Fruit fly (Drosophila melanogaster) whole organism, prepupa: ENCODE results near the gene CG12679.

Experiments
- CG31627 ChIP-seq: fragments of 200-800 bp; sonication (Bioruptor generic); optimal IDR thresholded peaks from 3 replicates; lab custom pipeline; 2016; ENCODE audit warnings: missing biosample characterization, missing genetic modification characterization
- CG6808 ChIP-seq: fragments of 200-800 bp; sonication (Bioruptor generic); optimal IDR thresholded peaks from 3 replicates; lab custom pipeline; 2017; ENCODE audit warnings: missing biosample characterization, missing genetic modification characterization, mild to moderate bottlenecking, moderate library complexity, missing genetic modification reagents
- CG8319 ChIP-seq: fragments of 200-800 bp; sonication (Bioruptor generic); optimal IDR thresholded peaks from 3 replicates; lab custom pipeline; 2016; ENCODE audit warnings: missing biosample characterization, missing genetic modification characterization
- Eip93F ChIP-seq: fragments of 200-800 bp; sonication (Bioruptor generic); optimal IDR thresholded peaks from 2 replicates; lab custom pipeline; 2016; ENCODE audit warnings: missing biosample characterization, mild to moderate bottlenecking, missing genetic modification characterization
- Smox ChIP-seq: fragments of 200-800 bp; sonication (Bioruptor generic); optimal IDR thresholded peaks from 3 replicates; lab custom pipeline; 2016; ENCODE audit warnings: missing biosample characterization, missing genetic modification characterization
- dac ChIP-seq: fragments of 200-800 bp; sonication (Bioruptor generic); optimal IDR thresholded peaks from 2 replicates; lab custom pipeline; 2017; ENCODE audit warnings: missing biosample characterization, mild to moderate bottlenecking, missing genetic modification characterization
- esn ChIP-seq: fragments of 200-800 bp; sonication (Bioruptor generic); optimal IDR thresholded peaks from 2 replicates; lab custom pipeline; 2016; ENCODE audit warnings: missing biosample characterization, mild to moderate bottlenecking, missing genetic modification characterization, moderate library complexity
- pdm3 ChIP-seq: fragments of 200-800 bp; sonication (Bioruptor generic); optimal IDR thresholded peaks from 3 replicates; lab custom pipeline; 2016; ENCODE audit warnings: missing biosample characterization, missing genetic modification characterization

Gene CG12679

dm6 chrX:20327144-20327543, 49.2 kb downstream of the CG12679 start, which contains the start of gene CG1631:
Gene CG1631, plus strand, starts transcription at chrX:20327444.
- no peak for TF ChIP-seq esn (GFP tag; lab: Kevin White, UChicago)
- no peak for TF ChIP-seq Smox (GFP tag; lab: Kevin White, UChicago)
- TF ChIP-seq pdm3 (GFP tag; lab: Kevin White, UChicago): no peak
- TF ChIP-seq Eip93F (GFP tag; lab: Kevin White, UChicago): no peak
- TF ChIP-seq CG8319: no peak
- no peak for TF ChIP-seq CG31627
- TF ChIP-seq CG6808 (GFP tag; lab: Kevin White, UChicago): no peak
- TF ChIP-seq dac (GFP tag; lab: Kevin White, UChicago): no peak
